Fruit fly (Drosophila melanogaster) whole organism, embryonic: ENCODE results near the gene CG15152.

ENCODE experiments used
- Aef1 ChIP-seq: fragments of 200-800 bp; sonication (Bioruptor generic); IDR thresholded peaks from 3 replicates; pipeline ENCODE4 v1.3.6; 2022; ENCODE audit warnings: missing biosample characterization, missing genetic modification characterization
- Atf6 ChIP-seq: fragments of 200-800 bp; sonication (Bioruptor generic); IDR thresholded peaks from 2 replicates; pipeline ENCODE4 v1.3.6; 2022; ENCODE audit warnings: missing biosample characterization, missing genetic modification characterization
- Awh ChIP-seq: fragments of 200-800 bp; sonication (Bioruptor generic); IDR thresholded peaks from 2 replicates; pipeline ENCODE4, ENCODE4 v1.3.6; 2022; ENCODE audit warnings: missing biosample characterization, missing genetic modification characterization
- Blimp-1 ChIP-seq: fragments of 200-800 bp; sonication (Bioruptor generic); optimal IDR thresholded peaks from 3 replicates; lab custom pipeline; 2018; ENCODE audit warnings: missing biosample characterization, missing genetic modification characterization, mild to moderate bottlenecking, moderate library complexity, missing genetic modification reagents
- CG10209 ChIP-seq: fragments of 200-800 bp; sonication (Bioruptor generic); optimal IDR thresholded peaks from 3 replicates; lab custom pipeline; 2017; ENCODE audit warnings: missing biosample characterization, mild to moderate bottlenecking, missing genetic modification characterization, missing genetic modification reagents
- CG11093 ChIP-seq: fragments of 200-800 bp; sonication (Bioruptor generic); IDR thresholded peaks from 3 replicates; pipeline ENCODE4 v1.3.6; 2022; ENCODE audit warnings: missing biosample characterization, missing genetic modification characterization
- CG11398 ChIP-seq: fragments of 200-800 bp; sonication (Bioruptor generic); optimal IDR thresholded peaks from 2 replicates; lab custom pipeline; 2016; ENCODE audit warnings: missing biosample characterization, missing genetic modification characterization
- CG12219 ChIP-seq: fragments of 200-800 bp; sonication (Bioruptor generic); optimal IDR thresholded peaks from 3 replicates; lab custom pipeline; 2018; ENCODE audit warnings: missing biosample characterization, mild to moderate bottlenecking, missing genetic modification characterization
- CG14014 ChIP-seq: fragments of 200-800 bp; sonication (Bioruptor generic); IDR thresholded peaks from 2 replicates; pipeline ENCODE4 v1.3.6; 2022; ENCODE audit warnings: missing biosample characterization, missing genetic modification characterization
- CG15479 ChIP-seq: fragments of 200-800 bp; sonication (Bioruptor generic); optimal IDR thresholded peaks from 3 replicates; lab custom pipeline; 2019; ENCODE audit warnings: missing biosample characterization, mild to moderate bottlenecking, missing genetic modification characterization, moderate library complexity
- CG15514 ChIP-seq: fragments of 200-800 bp; sonication (Bioruptor generic); optimal IDR thresholded peaks from 3 replicates; lab custom pipeline; 2017; ENCODE audit warnings: missing biosample characterization, missing genetic modification characterization, mild to moderate bottlenecking, moderate library complexity, missing genetic modification reagents
- CG17829 ChIP-seq: fragments of 200-800 bp; optimal IDR thresholded peaks from 2 replicates; lab custom pipeline; 2019; ENCODE audit warnings: missing biosample characterization, mild to moderate bottlenecking, missing genetic modification characterization, moderate library complexity
- CG2875 ChIP-seq: fragments of 200-800 bp; sonication (Bioruptor generic); optimal IDR thresholded peaks from 2 replicates; lab custom pipeline; 2017; ENCODE audit warnings: missing biosample characterization, mild to moderate bottlenecking, missing genetic modification characterization, missing genetic modification reagents
- CG3163 ChIP-seq: fragments of 200-800 bp; sonication (Bioruptor generic); optimal IDR thresholded peaks from 3 replicates; lab custom pipeline; 2016; ENCODE audit warnings: missing biosample characterization, missing genetic modification characterization
- CG3847 ChIP-seq: fragments of 200-800 bp; sonication (Bioruptor generic); IDR thresholded peaks from 2 replicates; pipeline ENCODE4 v1.3.6; 2022; ENCODE audit warnings: missing biosample characterization, missing genetic modification characterization
- CG3995 ChIP-seq: fragments of 200-800 bp; sonication (Bioruptor generic); optimal IDR thresholded peaks from 3 replicates; lab custom pipeline; 2016; ENCODE audit warnings: missing biosample characterization, missing genetic modification characterization
- CG42726 ChIP-seq: fragments of 200-800 bp; sonication (Bioruptor generic); IDR thresholded peaks from 2 replicates; pipeline ENCODE4 v1.3.6; 2022; ENCODE audit warnings: missing biosample characterization, missing genetic modification characterization; ENCODE audit not compliant: partially characterized antibody
- CG4404 ChIP-seq: fragments of 200-800 bp; sonication (Bioruptor generic); IDR thresholded peaks from 2 replicates; pipeline ENCODE4 v1.3.6; 2022; ENCODE audit warnings: missing biosample characterization, missing genetic modification characterization
- CG5245 ChIP-seq: fragments of 200-800 bp; sonication (Bioruptor generic); optimal IDR thresholded peaks from 3 replicates; lab custom pipeline; 2016; ENCODE audit warnings: missing biosample characterization, missing genetic modification characterization
- CG6272 ChIP-seq: fragments of 200-800 bp; sonication (Bioruptor generic); IDR thresholded peaks from 2 replicates; pipeline ENCODE4 v1.3.6; 2022; ENCODE audit warnings: missing biosample characterization, missing genetic modification characterization
- CG7786 ChIP-seq: fragments of 200-800 bp; sonication (Bioruptor generic); optimal IDR thresholded peaks from 2 replicates; lab custom pipeline; 2016; ENCODE audit warnings: missing biosample characterization, missing genetic modification characterization
- CG9609 ChIP-seq: fragments of 200-800 bp; sonication (Bioruptor generic); optimal IDR thresholded peaks from 3 replicates; lab custom pipeline; 2016; ENCODE audit warnings: missing biosample characterization, missing genetic modification characterization
- CTCF ChIP-seq: fragments of 200-800 bp; sonication (Bioruptor generic); optimal IDR thresholded peaks from 2 replicates; lab custom pipeline; 2017; ENCODE audit warnings: missing biosample characterization, mild to moderate bottlenecking, missing genetic modification characterization, moderate library complexity
- CkIIα-i1 ChIP-seq: fragments of 200-800 bp; sonication (Bioruptor generic); IDR thresholded peaks from 2 replicates; pipeline ENCODE4 v1.3.6; 2022; ENCODE audit warnings: missing biosample characterization, missing genetic modification characterization
- D19A ChIP-seq: fragments of 200-800 bp; optimal IDR thresholded peaks from 3 replicates; lab custom pipeline; 2019; ENCODE audit warnings: missing biosample characterization, mild to moderate bottlenecking, missing genetic modification characterization, moderate library complexity
- Fer2 ChIP-seq: fragments of 200-800 bp; sonication (Bioruptor generic); optimal IDR thresholded peaks from 2 replicates; lab custom pipeline; 2018; ENCODE audit warnings: missing biosample characterization, mild to moderate bottlenecking, missing genetic modification characterization, moderate library complexity
- H15 ChIP-seq: fragments of 200-800 bp; sonication (Bioruptor generic); IDR thresholded peaks from 3 replicates; pipeline ENCODE4 v1.3.6; 2022; ENCODE audit warnings: missing biosample characterization, missing genetic modification characterization
- Hsf ChIP-seq: fragments of 200-800 bp; sonication (Bioruptor generic); optimal IDR thresholded peaks from 3 replicates; lab custom pipeline; 2016; ENCODE audit warnings: missing biosample characterization, missing genetic modification characterization
- NK7.1 ChIP-seq: fragments of 200-800 bp; sonication (Bioruptor generic); optimal IDR thresholded peaks from 3 replicates; lab custom pipeline; 2016; ENCODE audit warnings: missing biosample characterization, missing genetic modification characterization
- PHDP ChIP-seq: fragments of 200-800 bp; sonication (Bioruptor generic); optimal IDR thresholded peaks from 3 replicates; lab custom pipeline; 2018; ENCODE audit warnings: missing biosample characterization, mild to moderate bottlenecking, missing genetic modification characterization, moderate library complexity
- Sox102F ChIP-seq: fragments of 200-800 bp; sonication (Bioruptor generic); optimal IDR thresholded peaks from 2 replicates; lab custom pipeline; 2018; ENCODE audit warnings: missing biosample characterization, mild to moderate bottlenecking, missing genetic modification characterization, moderate library complexity
- Spps ChIP-seq: fragments of 200-800 bp; sonication (Bioruptor generic); optimal IDR thresholded peaks from 2 replicates; lab custom pipeline; 2018; ENCODE audit warnings: missing biosample characterization, mild to moderate bottlenecking, missing genetic modification characterization
- Taf1 ChIP-seq: fragments of 200-800 bp; sonication (Bioruptor generic); IDR thresholded peaks from 2 replicates; pipeline ENCODE4 v1.3.6; 2022; ENCODE audit warnings: missing biosample characterization, missing genetic modification characterization
- Xrp1 ChIP-seq: fragments of 200-800 bp; sonication (Bioruptor generic); IDR thresholded peaks from 2 replicates; pipeline ENCODE4 v1.3.6; 2022; ENCODE audit warnings: missing biosample characterization, missing genetic modification characterization
- bab2 ChIP-seq: fragments of 200-800 bp; sonication (Bioruptor generic); optimal IDR thresholded peaks from 2 replicates; lab custom pipeline; 2016; ENCODE audit warnings: missing biosample characterization, missing genetic modification characterization
- cg ChIP-seq: fragments of 200-800 bp; sonication (Bioruptor generic); optimal IDR thresholded peaks from 3 replicates; lab custom pipeline; 2019; ENCODE audit warnings: missing biosample characterization, mild to moderate bottlenecking, missing genetic modification characterization, moderate library complexity
- dmrt11E ChIP-seq: fragments of 200-800 bp; sonication (Bioruptor generic); optimal IDR thresholded peaks from 3 replicates; lab custom pipeline; 2018; ENCODE audit warnings: missing biosample characterization, mild to moderate bottlenecking, missing genetic modification characterization, moderate library complexity
- eve ChIP-seq, 2 experiments: fragments of >200 bp; optimal IDR thresholded peaks; 2 replicates each; lab custom pipeline; 2017; ENCODE audit warnings: missing biosample characterization in 2 of 2, missing genetic modification characterization in 2 of 2
- gsb ChIP-seq: fragments of 200-800 bp; sonication (Bioruptor generic); IDR thresholded peaks from 2 replicates; pipeline ENCODE4 v1.3.6; 2022; ENCODE audit warnings: missing biosample characterization, missing genetic modification characterization
- jing ChIP-seq: fragments of 200-800 bp; sonication (Bioruptor generic); optimal IDR thresholded peaks from 2 replicates; lab custom pipeline; 2018; ENCODE audit warnings: missing biosample characterization, mild to moderate bottlenecking, missing genetic modification characterization
- klu ChIP-seq: fragments of 200-800 bp; sonication (Bioruptor generic); IDR thresholded peaks from 2 replicates; pipeline ENCODE4 v1.3.6; 2022; ENCODE audit warnings: missing biosample characterization, missing genetic modification characterization
- maf-S ChIP-seq: fragments of 200-800 bp; sonication (Bioruptor generic); optimal IDR thresholded peaks from 2 replicates; lab custom pipeline; 2016; ENCODE audit warnings: missing biosample characterization, missing genetic modification characterization
- rib ChIP-seq: fragments of 200-800 bp; sonication (Bioruptor generic); IDR thresholded peaks from 2 replicates; pipeline ENCODE4 v1.3.6; 2022; ENCODE audit warnings: missing biosample characterization, missing genetic modification characterization
- row ChIP-seq: fragments of 200-800 bp; sonication (Bioruptor generic); IDR thresholded peaks from 3 replicates; pipeline ENCODE4 v1.3.6; 2022; ENCODE audit warnings: missing biosample characterization, missing genetic modification characterization
- sd ChIP-seq: fragments of 200-800 bp; sonication (Bioruptor generic); optimal IDR thresholded peaks from 3 replicates; lab custom pipeline; 2018; ENCODE audit warnings: missing biosample characterization, mild to moderate bottlenecking, missing genetic modification characterization, moderate library complexity
- sna ChIP-seq: fragments of 200-800 bp; sonication (Bioruptor generic); IDR thresholded peaks from 2 replicates; pipeline ENCODE4 v1.3.6; 2022; ENCODE audit warnings: missing biosample characterization, missing genetic modification characterization; ENCODE audit not compliant: partially characterized antibody
- so ChIP-seq: fragments of 200-800 bp; sonication (Bioruptor generic); IDR thresholded peaks from 3 replicates; pipeline ENCODE4 v1.3.6; 2022; ENCODE audit warnings: missing biosample characterization, missing genetic modification characterization
- sob ChIP-seq: fragments of 200-800 bp; sonication (Bioruptor generic); IDR thresholded peaks from 2 replicates; pipeline ENCODE4 v1.3.6; 2022; ENCODE audit warnings: missing biosample characterization, missing genetic modification characterization
- tup ChIP-seq: fragments of 200-800 bp; sonication (Bioruptor generic); optimal IDR thresholded peaks from 2 replicates; lab custom pipeline; 2016; ENCODE audit warnings: missing biosample characterization, mild to moderate bottlenecking, missing genetic modification characterization, moderate library complexity
- vvl ChIP-seq: fragments of 200-800 bp; sonication (Bioruptor generic); IDR thresholded peaks from 2 replicates; pipeline ENCODE4 v1.3.6; 2022; ENCODE audit warnings: missing biosample characterization, missing genetic modification characterization

The CG15152 gene

dm6 chr2L:18151134-18151825 is 36.9 kb downstream of the CG15152 start (continued):
- TF ChIP-seq CG5245 = peak; percentile 10
- peak; percentile 84 for TF ChIP-seq sd
- TF ChIP-seq CG3995 (GFP tag; lab: Kevin White, UChicago) = peak; percentile 7
- no peak for TF ChIP-seq PHDP (tag; lab: Kevin White, UChicago)
- TF ChIP-seq CkIIα-i1 (GFP tag; lab: Robert Waterston, UW) = peak; percentile 59; the same call in 1 of the 2 replicates
- TF ChIP-seq sob (GFP tag; lab: Robert Waterston, UW) = peak; percentile 75
- peak; percentile 77 for TF ChIP-seq rib (GFP tag; lab: Robert Waterston, UW)
- TF ChIP-seq Blimp-1 = no peak
- TF ChIP-seq Awh = 0 out of 2 replicates have a peak, but pooled peaks have one; percentile 23
- TF ChIP-seq eve (GFP tag; optimal IDR thresholded peaks at IDR 0.05; lab: Kevin White, UChicago) = no peak
- TF ChIP-seq CG15514 (GFP tag; lab: Kevin White, UChicago) = no peak
- peak; percentile 49; the same call in 1 of the 2 replicates for TF ChIP-seq sna (GFP tag; lab: Robert Waterston, UW)
- peak; percentile 75 for TF ChIP-seq CG6272
- peak; percentile 52 for TF ChIP-seq Atf6 (GFP tag; lab: Robert Waterston, UW)
- peak; percentile 54 for TF ChIP-seq NK7.1
- 0 out of 3 replicates have a peak, but pooled peaks have one; percentile 54 for TF ChIP-seq CG11093
- no peak for TF ChIP-seq tup (GFP tag; lab: Kevin White, UChicago)
- TF ChIP-seq bab2 (GFP tag; lab: Kevin White, UChicago) = peak; percentile 57
- TF ChIP-seq CTCF (GFP tag; lab: Kevin White, UChicago) = peak; percentile 16
- peak; percentile 75 for TF ChIP-seq CG14014 (GFP tag; lab: Robert Waterston, UW)
- TF ChIP-seq Taf1 (GFP tag; lab: Robert Waterston, UW) = peak; percentile 59
- peak; percentile 13 for TF ChIP-seq maf-S (GFP tag; lab: Kevin White, UChicago)
- TF ChIP-seq CG42726 = 0 out of 2 replicates have a peak, but pooled peaks have one; percentile 21
- TF ChIP-seq jing (GFP tag; lab: Kevin White, UChicago) = peak; percentile 41
- TF ChIP-seq D19A (tag; lab: Kevin White, UChicago) = peak; percentile 17
- no peak for TF ChIP-seq dmrt11E (tag; lab: Kevin White, UChicago)
- TF ChIP-seq gsb (GFP tag; lab: Robert Waterston, UW) = peak; percentile 58; the same call in 1 of the 2 replicates
- TF ChIP-seq CG4404 (GFP tag; lab: Robert Waterston, UW) = peak; percentile 62
- TF ChIP-seq CG3163 (GFP tag; lab: Kevin White, UChicago) = peak; percentile 39
- TF ChIP-seq Xrp1 = peak; percentile 50; the same call in 1 of the 2 replicates
- peak; percentile 100 for TF ChIP-seq cg (GFP tag; lab: Kevin White, UChicago)
- TF ChIP-seq Hsf (GFP tag; lab: Kevin White, UChicago) = peak; percentile 70
- TF ChIP-seq CG9609 (GFP tag; lab: Kevin White, UChicago) = peak; percentile 69
- TF ChIP-seq vvl (GFP tag; lab: Robert Waterston, UW) = peak; percentile 47
- peak; percentile 47 for TF ChIP-seq CG10209 (GFP tag; lab: Kevin White, UChicago)
- peak; percentile 39 for TF ChIP-seq CG11398
- no peak for TF ChIP-seq Fer2 (tag; lab: Kevin White, UChicago)
- TF ChIP-seq CG3847 = peak; percentile 71
- TF ChIP-seq row (GFP tag; lab: Robert Waterston, UW) = peak; percentile 82
- peak; percentile 78 for TF ChIP-seq CG7786 (GFP tag; lab: Kevin White, UChicago)
- TF ChIP-seq Aef1 (GFP tag; lab: Robert Waterston, UW) = peak; percentile 79
- peak; percentile 39; the same call in 1 of the 2 replicates for TF ChIP-seq klu
- no peak for TF ChIP-seq Sox102F (GFP tag; lab: Kevin White, UChicago)
- TF ChIP-seq so (GFP tag; lab: Robert Waterston, UW) = peak; percentile 72; the same call in 2 of the 3 replicates
- TF ChIP-seq H15 (GFP tag; lab: Robert Waterston, UW) = peak; percentile 73; the same call in 1 of the 3 replicates
- no peak for TF ChIP-seq CG2875
- peak; percentile 81 for TF ChIP-seq CG15479 (GFP tag; lab: Kevin White, UChicago)
- TF ChIP-seq Spps = no peak
- TF ChIP-seq CG12219 = no peak
- peak; percentile 35 for TF ChIP-seq CG17829 (tag; lab: Kevin White, UChicago)
